Worm (Caenorhabditis elegans) whole organism, L4/young adult: ENCODE data around the gene F25H9.2.

ENCODE experiments used
- W03F9.2 ChIP-seq: fragments of 150-350 bp; optimal IDR thresholded peaks from 2 replicates; lab custom pipeline; 2014; ENCODE audit warnings: missing biosample characterization, missing genetic modification characterization
- dao-5 ChIP-seq: sonication (generic microtip); optimal IDR thresholded peaks from 2 replicates; lab custom pipeline; 2016; ENCODE audit warnings: missing genotype, missing genetic modification characterization, moderate library complexity, missing compliant biosample characterization
- him-1 ChIP-seq: sonication (generic microtip); optimal IDR thresholded peaks from 2 replicates; lab custom pipeline; 2016; ENCODE audit warnings: missing genotype, missing genetic modification reagents, missing genetic modification characterization, missing compliant biosample characterization

DNA sequence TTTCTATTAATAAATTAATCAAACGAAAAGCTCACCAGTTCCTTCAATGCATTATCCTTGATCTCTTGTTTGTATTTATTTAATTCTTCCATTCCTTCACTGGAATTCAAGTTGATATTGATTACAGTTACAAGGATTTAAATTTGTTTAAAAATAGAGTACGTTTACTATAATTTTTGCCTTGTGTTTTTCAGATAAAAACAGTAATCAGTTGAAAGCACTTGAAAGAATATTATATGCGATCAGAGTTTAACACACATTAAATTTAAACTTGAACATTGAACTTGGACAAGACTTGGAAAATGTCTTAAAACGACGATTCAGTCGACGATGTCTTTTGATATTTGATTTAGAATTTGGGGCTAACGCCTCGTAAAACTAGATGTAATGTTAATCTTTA is 40.4 kb upstream of the F25H9.2 start, which contains the start of gene F53F1.6:
- TF ChIP-seq him-1 (tag; lab: Kevin White, UChicago) (no peak), W03F9.2 (tag; lab: Kevin White, UChicago) (no peak), dao-5 (tag; lab: Kevin White, UChicago) (no peak)
